Worm (Caenorhabditis elegans): ENCODE results near the gene bar-1.

DNA sequence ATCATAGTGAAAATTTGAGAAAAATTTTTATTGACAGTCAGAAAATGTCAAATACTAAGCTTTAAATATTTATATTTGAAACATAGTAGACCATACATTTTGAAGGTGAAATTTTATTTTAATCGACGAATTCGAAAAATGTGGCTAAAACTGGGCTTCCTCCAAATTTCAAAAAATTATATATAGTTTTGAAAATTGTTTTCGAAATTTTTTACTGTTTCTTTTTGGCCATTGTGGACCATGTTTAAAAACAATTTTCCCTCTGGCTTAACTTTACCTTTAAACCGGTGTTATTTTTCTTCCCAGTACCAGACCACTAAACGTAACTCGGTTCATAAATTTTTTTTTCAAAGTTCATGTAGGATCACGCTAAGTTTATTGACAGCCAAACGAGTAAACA, 47.8 kb downstream of the bar-1 start:
- TF ChIP-seq dao-5 (tag; optimal IDR thresholded peaks at IDR 0.05) (no peak), W03F9.2 (tag; optimal IDR thresholded peaks at IDR 0.05) (no peak), him-1 (tag; optimal IDR thresholded peaks at IDR 0.05) (no peak)
